Worm (Caenorhabditis elegans) whole organism, L1 larva: ENCODE data around the gene vglu-3.
A peak's percentile ranks its signal among the peaks of the same experiment; 100 is the strongest.

Source experiments
- C16A3.4 ChIP-seq: fragments of 150-350 bp; optimal IDR thresholded peaks from 2 replicates; lab custom pipeline; 2014; ENCODE audit warnings: missing biosample characterization, missing genetic modification characterization
- Y116A8C.19 ChIP-seq: sonication (generic microtip); optimal IDR thresholded peaks from 2 replicates; lab custom pipeline; 2016; ENCODE audit warnings: missing compliant biosample characterization, missing genetic modification characterization, borderline replicate concordance
- blmp-1 ChIP-seq: fragments of 150-350 bp; optimal IDR thresholded peaks from 2 replicates; lab custom pipeline; 2014; ENCODE audit warnings: missing biosample characterization, missing genetic modification characterization
- ceh-63 ChIP-seq: fragments of 200-800 bp; sonication (Bioruptor generic); optimal IDR thresholded peaks from 2 replicates; lab custom pipeline; 2018; ENCODE audit warnings: mild to moderate bottlenecking, missing genetic modification characterization, missing compliant biosample characterization
- ceh-82 ChIP-seq, 3 experiments: fragments of 150-350 bp in 1 of 3; sonication (generic microtip) in 2 of 3; optimal IDR thresholded peaks; 2 replicates each; lab custom pipeline; 2014 to 2017; ENCODE audit warnings: missing biosample characterization in 3 of 3, missing genetic modification characterization in 3 of 3
- ceh-90 ChIP-seq: sonication (generic microtip); optimal IDR thresholded peaks from 2 replicates; lab custom pipeline; 2016; ENCODE audit warnings: missing genetic modification characterization, missing compliant biosample characterization
- ces-1 ChIP-seq: fragments of 150-350 bp; optimal IDR thresholded peaks from 2 replicates; lab custom pipeline; 2014; ENCODE audit warnings: missing biosample characterization, missing genetic modification reagents, missing genetic modification characterization
- dsc-1 ChIP-seq: sonication (generic microtip); optimal IDR thresholded peaks from 2 replicates; lab custom pipeline; 2016; ENCODE audit warnings: mild to moderate bottlenecking, missing genetic modification characterization, missing compliant biosample characterization
- efl-1 ChIP-seq, 4 experiments: fragments of 150-350 bp; optimal IDR thresholded peaks in 3 of 4; peaks in 1 of 4; 1 replicate in 1 of 4; 2 replicates in 3 of 4; lab custom pipeline; 2014; ENCODE audit warnings: missing biosample characterization in 2 of 4, missing genetic modification characterization in 2 of 4, missing genetic modification reagents in 2 of 4
- egl-27 ChIP-seq, 2 experiments: fragments of 150-350 bp in 1 of 2; sonication (generic microtip); optimal IDR thresholded peaks; 3 replicates each; lab custom pipeline; 2017 to 2018; ENCODE audit warnings: missing biosample characterization in 2 of 2, missing genetic modification characterization in 2 of 2, missing genetic modification reagents in 2 of 2
- elt-2 ChIP-seq: sonication (generic microtip); optimal IDR thresholded peaks from 2 replicates; lab custom pipeline; 2016; ENCODE audit warnings: missing genetic modification characterization, mild to moderate bottlenecking, inconsistent platforms, missing compliant biosample characterization, missing genetic modification reagents
- elt-3 ChIP-seq, 6 experiments: fragments of 150-350 bp in 1 of 6; sonication (generic microtip); optimal IDR thresholded peaks; 2 replicates each; lab custom pipeline; 2017 to 2018; ENCODE audit warnings: missing biosample characterization in 6 of 6, missing genetic modification characterization in 6 of 6, inconsistent platforms in 1 of 6
- grh-1 ChIP-seq: fragments of 200-800 bp; sonication (Bioruptor generic); IDR thresholded peaks from 2 replicates; pipeline ENCODE4 v1.3.6; 2022; ENCODE audit warnings: missing genetic modification reagents, missing genetic modification characterization, missing compliant biosample characterization
- hlh-4 ChIP-seq: sonication (generic microtip); optimal IDR thresholded peaks from 2 replicates; lab custom pipeline; 2016; ENCODE audit warnings: mild to moderate bottlenecking, missing genetic modification characterization, missing compliant biosample characterization
- hpl-2 ChIP-seq: fragments of 150-350 bp; optimal IDR thresholded peaks from 2 replicates; lab custom pipeline; 2014; ENCODE audit warnings: missing biosample characterization, missing genetic modification reagents, missing genetic modification characterization
- lin-14 ChIP-seq: fragments of 200-800 bp; sonication (Bioruptor generic); optimal IDR thresholded peaks from 2 replicates; lab custom pipeline; 2018; ENCODE audit warnings: mild to moderate bottlenecking, missing genetic modification characterization, moderate library complexity, missing compliant biosample characterization
- mdl-1 ChIP-seq, 2 experiments: fragments of 150-350 bp; optimal IDR thresholded peaks; 2 replicates each; lab custom pipeline; 2014 to 2017; ENCODE audit warnings: missing biosample characterization in 2 of 2, missing genetic modification characterization in 2 of 2, inconsistent platforms in 1 of 2
- mep-1 ChIP-seq: fragments of 150-350 bp; optimal IDR thresholded peaks from 2 replicates; lab custom pipeline; 2014; ENCODE audit warnings: missing biosample characterization, missing genetic modification characterization
- nhr-19 ChIP-seq: fragments of 200-800 bp; sonication (Bioruptor generic); conservative IDR thresholded peaks from 2 replicates; pipeline ENCODE4 v1.3.6; 2022; ENCODE audit warnings: missing genetic modification characterization, missing compliant biosample characterization
- nhr-20 ChIP-seq: sonication (generic microtip); optimal IDR thresholded peaks from 2 replicates; lab custom pipeline; 2016; ENCODE audit warnings: mild to moderate bottlenecking, missing genetic modification characterization, missing compliant biosample characterization
- nhr-28 ChIP-seq: fragments of 150-350 bp; optimal IDR thresholded peaks from 2 replicates; lab custom pipeline; 2014; ENCODE audit warnings: missing biosample characterization, missing genetic modification characterization
- nhr-47 ChIP-seq: sonication (generic microtip); optimal IDR thresholded peaks from 2 replicates; lab custom pipeline; 2016; ENCODE audit warnings: mild to moderate bottlenecking, missing genetic modification characterization, moderate library complexity, missing compliant biosample characterization
- nhr-71 ChIP-seq: sonication (generic microtip); optimal IDR thresholded peaks from 2 replicates; lab custom pipeline; 2016; ENCODE audit warnings: mild to moderate bottlenecking, missing genetic modification characterization, moderate library complexity, missing compliant biosample characterization
- nhr-84 ChIP-seq: sonication (generic microtip); optimal IDR thresholded peaks from 2 replicates; lab custom pipeline; 2017; ENCODE audit warnings: missing biosample characterization, missing genetic modification characterization
- nhr-85 ChIP-seq: sonication (generic microtip); peaks from one replicate; lab custom pipeline; 2016; ENCODE audit warnings: missing genetic modification characterization, inconsistent platforms, missing compliant biosample characterization
- nhr-90 ChIP-seq: sonication (generic microtip); optimal IDR thresholded peaks from 2 replicates; lab custom pipeline; 2016; ENCODE audit warnings: mild to moderate bottlenecking, missing genetic modification characterization, missing compliant biosample characterization; ENCODE audit not compliant: poor library complexity
- pag-3 ChIP-seq: sonication (generic microtip); optimal IDR thresholded peaks from 2 replicates; lab custom pipeline; 2017; ENCODE audit warnings: missing genetic modification characterization, mild to moderate bottlenecking, missing compliant biosample characterization, antibody characterized with exemption, borderline replicate concordance; ENCODE audit not compliant: insufficient read depth
- snu-23 ChIP-seq: sonication (generic microtip); optimal IDR thresholded peaks from 2 replicates; lab custom pipeline; 2016; ENCODE audit warnings: missing genetic modification characterization, missing compliant biosample characterization
- sptf-1 ChIP-seq: fragments of 150-350 bp; optimal IDR thresholded peaks from 2 replicates; lab custom pipeline; 2014; ENCODE audit warnings: missing biosample characterization, missing genetic modification characterization
- tbx-2 ChIP-seq: sonication (generic microtip); optimal IDR thresholded peaks from 2 replicates; lab custom pipeline; 2016; ENCODE audit warnings: missing genetic modification characterization, missing compliant biosample characterization
- tlp-1 ChIP-seq: fragments of 150-350 bp; optimal IDR thresholded peaks from 2 replicates; lab custom pipeline; 2014; ENCODE audit warnings: missing biosample characterization, missing genetic modification characterization
- unc-130 ChIP-seq: fragments of 150-350 bp; optimal IDR thresholded peaks from 2 replicates; lab custom pipeline; 2017; ENCODE audit warnings: missing biosample characterization, missing genetic modification characterization, inconsistent platforms
- unc-30 ChIP-seq: sonication (generic microtip); optimal IDR thresholded peaks from 2 replicates; lab custom pipeline; 2017; ENCODE audit warnings: missing biosample characterization, missing genetic modification characterization
- unc-86 ChIP-seq: sonication (generic microtip); optimal IDR thresholded peaks from 2 replicates; lab custom pipeline; 2016; ENCODE audit warnings: missing genetic modification characterization, missing compliant biosample characterization
- unc-98 ChIP-seq: fragments of 200-800 bp; sonication (Bioruptor generic); IDR thresholded peaks from 2 replicates; pipeline ENCODE4 v1.3.6; 2022; ENCODE audit warnings: missing genetic modification characterization, missing compliant biosample characterization

The vglu-3 gene

ce11 chrIII:10337508-10338166, 37.5 kb downstream of the vglu-3 start, which contains the start of gene ttr-15 (continued):
- TF ChIP-seq elt-3 (tag; optimal IDR thresholded peaks at IDR 0.05; lab: Kevin White, UChicago) = peak in 3 of 6 experiments; percentile 36 to 67 (median 48)
- no peak for TF ChIP-seq unc-30 (tag; lab: Kevin White, UChicago)
- TF ChIP-seq pag-3 (tag; lab: Kevin White, UChicago) = no peak
- peak; percentile 35; the same call in 1 of the 2 replicates for TF ChIP-seq grh-1
- TF ChIP-seq nhr-90 = peak; percentile 38
- TF ChIP-seq hlh-4 = no peak
- TF ChIP-seq efl-1 (optimal IDR thresholded peaks at IDR 0.05; lab: Kevin White, UChicago) = peak in 1 of 2 experiments; percentile 12
- TF ChIP-seq efl-1 (GFP tag; optimal IDR thresholded peaks at IDR 0.05 in 1 of 2; lab: Kevin White, UChicago) = peak in 1 of 2 experiments; percentile 92

DNA sequence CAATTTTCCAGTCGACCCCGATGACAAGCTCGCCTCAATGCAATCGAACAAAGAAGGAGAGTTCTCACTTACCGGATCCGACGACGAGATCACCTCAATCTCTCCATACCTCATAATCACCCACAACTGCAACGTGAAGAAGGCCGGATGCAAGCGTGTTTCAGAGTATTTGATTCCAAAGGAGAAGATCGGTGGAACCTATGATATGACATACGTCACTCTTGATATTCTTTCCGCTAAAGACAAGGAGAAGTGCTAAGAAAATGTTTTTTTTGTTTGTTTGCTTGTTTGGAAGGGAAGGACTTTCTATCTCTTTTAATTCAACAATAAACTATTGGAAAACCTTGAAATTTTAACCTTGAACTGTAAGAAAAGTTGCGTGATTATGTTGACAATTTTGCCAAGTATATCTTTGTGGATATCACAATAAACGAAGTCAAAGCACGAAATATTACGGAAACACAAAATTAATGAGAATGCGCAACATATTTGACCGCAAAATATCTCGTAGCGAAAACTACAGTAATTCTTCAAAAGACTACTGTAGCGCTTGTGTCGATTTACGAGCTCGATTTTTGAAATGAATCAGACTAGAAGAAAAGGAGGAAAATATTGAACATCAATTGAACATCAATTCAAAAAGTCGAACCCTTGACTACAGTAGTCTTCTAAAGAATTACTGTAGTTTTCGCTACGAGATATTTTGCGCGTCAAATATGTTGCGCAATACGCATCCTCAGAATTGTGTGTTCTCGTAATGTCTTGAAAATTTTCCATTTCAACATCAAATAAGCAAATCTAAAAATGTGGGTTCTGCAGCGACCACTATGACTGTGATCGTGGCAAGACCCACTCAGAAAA, 39.0 kb downstream of the vglu-3 start:
- peak; percentile 27 for TF ChIP-seq snu-23
- TF ChIP-seq mdl-1 (tag; optimal IDR thresholded peaks at IDR 0.05; lab: Kevin White, UChicago) = no peak
- peak; percentile 12; the same call in 1 of the 2 replicates for TF ChIP-seq grh-1
- no peak for TF ChIP-seq mep-1 (tag; lab: Kevin White, UChicago)
- no peak for TF ChIP-seq ceh-63 (GFP tag; lab: Kevin White, UChicago)
- no peak for TF ChIP-seq tbx-2 (tag; lab: Kevin White, UChicago)
- peak; percentile 88 for TF ChIP-seq nhr-85 (tag; lab: Kevin White, UChicago)
- TF ChIP-seq blmp-1 = peak; percentile 25
- no peak for TF ChIP-seq nhr-19 (GFP tag; lab: Robert Waterston, UW)
- no peak for TF ChIP-seq hpl-2 (GFP tag; lab: Kevin White, UChicago)
- peak in 1 of 6 experiments; percentile 67 for TF ChIP-seq elt-3 (tag; optimal IDR thresholded peaks at IDR 0.05; lab: Kevin White, UChicago)
- no peak for TF ChIP-seq ceh-90 (tag; lab: Kevin White, UChicago)
- TF ChIP-seq elt-2 (tag; lab: Kevin White, UChicago) = no peak
- no peak for TF ChIP-seq ceh-82 (tag; optimal IDR thresholded peaks at IDR 0.05; lab: Kevin White, UChicago)
- TF ChIP-seq nhr-90 = peak; percentile 37
- TF ChIP-seq lin-14 (GFP tag; lab: Kevin White, UChicago) = peak; percentile 53
- TF ChIP-seq nhr-47 (tag; lab: Kevin White, UChicago) = peak; percentile 26
- TF ChIP-seq nhr-20 (tag; lab: Kevin White, UChicago) = peak; percentile 40
- TF ChIP-seq nhr-71 (tag; lab: Kevin White, UChicago) = peak; percentile 37
- TF ChIP-seq hlh-4 = no peak
- TF ChIP-seq efl-1 (optimal IDR thresholded peaks at IDR 0.05; lab: Kevin White, UChicago) = no peak
- TF ChIP-seq efl-1 (GFP tag; optimal IDR thresholded peaks at IDR 0.05 in 1 of 2; lab: Kevin White, UChicago) = peak in 1 of 2 experiments; percentile 4
- TF ChIP-seq unc-98 = no peak
- TF ChIP-seq Y116A8C.19 (tag; lab: Kevin White, UChicago) = no peak

- no peak for TF ChIP-seq sptf-1 (tag; lab: Kevin White, UChicago)
- TF ChIP-seq efl-1 (optimal IDR thresholded peaks at IDR 0.05; lab: Kevin White, UChicago) = no peak
- TF ChIP-seq efl-1 (GFP tag; optimal IDR thresholded peaks at IDR 0.05 in 1 of 2; lab: Kevin White, UChicago) = peak in 1 of 2 experiments; percentile 56
These were observed 39.8 kb downstream of the vglu-3 start for ce11 chrIII:10339949-10340348.

DNA sequence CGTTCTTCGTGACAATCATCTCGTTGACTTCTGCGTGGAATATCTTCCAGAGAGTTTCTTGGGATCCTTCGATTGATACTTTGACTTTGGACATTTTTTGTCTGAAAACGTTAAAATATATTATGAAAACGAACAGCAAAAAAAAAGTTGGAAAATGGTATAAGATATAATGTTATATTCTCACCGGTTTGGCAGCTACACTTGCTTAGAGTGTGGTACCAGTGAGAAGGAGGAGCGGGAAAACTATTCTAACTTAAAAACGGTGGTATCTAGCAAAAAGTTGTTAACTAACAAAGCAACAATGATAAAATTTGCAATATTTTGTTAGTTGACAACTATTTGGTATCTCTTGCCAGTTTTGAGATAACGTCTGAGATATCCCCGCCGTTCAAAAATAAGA, 41.6 kb downstream of the vglu-3 start, which contains the start of gene tbx-9:
Gene tbx-9 (minus strand): TSS at position 101 of the 400 bp plus-strand sequence.
- TF ChIP-seq tlp-1 (tag; lab: Kevin White, UChicago) (no peak), nhr-84 (tag; lab: Kevin White, UChicago) (no peak), ces-1 (GFP tag; lab: Kevin White, UChicago) (no peak), unc-86 (no peak), unc-130 (no peak), C16A3.4 (tag; lab: Kevin White, UChicago) (no peak), ceh-63 (GFP tag; lab: Kevin White, UChicago) (no peak), dsc-1 (tag; lab: Kevin White, UChicago) (no peak), egl-27 (tag; optimal IDR thresholded peaks at IDR 0.05; lab: Kevin White, UChicago) (no peak), elt-2 (tag; lab: Kevin White, UChicago) (no peak), tbx-2 (tag; lab: Kevin White, UChicago) (no peak), nhr-28 (tag; lab: Kevin White, UChicago) (no peak)
- TF ChIP-seq, all 84 proteins: peak for 0
